Worm (Caenorhabditis elegans): ENCODE data around the gene D1005.10.

D1005.10 gene

DNA sequence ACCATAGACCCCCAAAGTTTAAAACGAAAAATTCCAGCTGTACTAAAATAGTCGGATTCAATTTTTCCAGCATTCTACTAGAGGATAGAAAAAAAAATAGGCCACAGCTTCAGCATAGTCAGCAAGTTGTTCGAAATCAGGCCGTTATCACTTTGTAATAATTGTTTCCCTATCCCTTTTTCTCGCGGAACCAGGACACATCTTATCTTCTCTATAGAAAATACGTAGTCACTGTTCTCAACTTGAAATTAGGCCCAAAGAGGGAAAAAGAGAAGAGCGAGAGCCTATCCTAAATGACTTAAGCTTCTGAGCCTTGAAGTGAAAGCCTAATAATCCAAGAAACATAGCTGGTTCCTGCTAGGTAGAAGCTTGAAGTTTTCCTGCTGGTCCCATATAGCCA lies 40.3 kb downstream of the D1005.10 start:
- no peak for TF ChIP-seq ceh-9 (tag; optimal IDR thresholded peaks at IDR 0.05)
- TF ChIP-seq eor-1 (tag; optimal IDR thresholded peaks at IDR 0.05), result no peak
- TF ChIP-seq egl-27 (tag; optimal IDR thresholded peaks at IDR 0.05), result no peak
- no peak for TF ChIP-seq lin-15B (tag; optimal IDR thresholded peaks at IDR 0.05)
- TF ChIP-seq ztf-4 (tag; optimal IDR thresholded peaks at IDR 0.05), result no peak
- no peak for TF ChIP-seq nhr-237 (tag; optimal IDR thresholded peaks at IDR 0.05)
- no peak for TF ChIP-seq nhr-12 (tag; optimal IDR thresholded peaks at IDR 0.05)
- TF ChIP-seq unc-62 (GFP tag; optimal IDR thresholded peaks at IDR 0.05), result no peak
- no peak for TF ChIP-seq nfya-1 (tag; optimal IDR thresholded peaks at IDR 0.05; ENCODE audit: insufficient read depth)
- no peak for TF ChIP-seq tbx-2 (tag; optimal IDR thresholded peaks at IDR 0.05)
- no peak for TF ChIP-seq nhr-77 (tag; optimal IDR thresholded peaks at IDR 0.05)
- TF ChIP-seq nhr-76 (tag; optimal IDR thresholded peaks at IDR 0.05), result no peak
- no peak for TF ChIP-seq fkh-10 (GFP tag; optimal IDR thresholded peaks at IDR 0.05)
- TF ChIP-seq mdl-1 (tag; optimal IDR thresholded peaks at IDR 0.05), result no peak
- TF ChIP-seq fkh-2 (tag; optimal IDR thresholded peaks at IDR 0.05), result no peak
- no peak for TF ChIP-seq egl-5 (tag; optimal IDR thresholded peaks at IDR 0.05)
- TF ChIP-seq elt-2 (tag; optimal IDR thresholded peaks at IDR 0.05), result peak; percentile 33
- TF ChIP-seq daf-12 (tag; optimal IDR thresholded peaks at IDR 0.05), result no peak
- TF ChIP-seq ceh-16 (tag; optimal IDR thresholded peaks at IDR 0.05), result no peak
- no peak for TF ChIP-seq zag-1 (tag; optimal IDR thresholded peaks at IDR 0.05)
- TF ChIP-seq jun-1 (tag; optimal IDR thresholded peaks at IDR 0.05), result no peak
- no peak for TF ChIP-seq ZK546.5 (tag; optimal IDR thresholded peaks at IDR 0.05)
- TF ChIP-seq ztf-11 (tag; optimal IDR thresholded peaks at IDR 0.05), result no peak
- TF ChIP-seq unc-39 (tag; optimal IDR thresholded peaks at IDR 0.05), result no peak
- peak; percentile 34 for TF ChIP-seq lsy-12 (tag; optimal IDR thresholded peaks at IDR 0.05)
- no peak for TF ChIP-seq R02D3.7 (tag; optimal IDR thresholded peaks at IDR 0.05)
- TF ChIP-seq skn-1 (tag; optimal IDR thresholded peaks at IDR 0.05), result no peak
- no peak for TF ChIP-seq nhr-28 (tag; optimal IDR thresholded peaks at IDR 0.05)
- TF ChIP-seq nhr-25 (tag; optimal IDR thresholded peaks at IDR 0.05), result peak; percentile 11
- no peak for TF ChIP-seq ceh-28 (tag; optimal IDR thresholded peaks at IDR 0.05)
- TF ChIP-seq hmg-11 (tag; optimal IDR thresholded peaks at IDR 0.05), result no peak
- peak; percentile 33 for TF ChIP-seq nhr-23 (tag; optimal IDR thresholded peaks at IDR 0.05)
- TF ChIP-seq lin-39 (tag; optimal IDR thresholded peaks at IDR 0.05), result no peak
- no peak for TF ChIP-seq nhr-11 (tag; optimal IDR thresholded peaks at IDR 0.05)
- TF ChIP-seq snpc-4 (tag; optimal IDR thresholded peaks at IDR 0.05), result no peak
- peak; percentile 89 for TF ChIP-seq ama-1 (optimal IDR thresholded peaks at IDR 0.05)
- peak; percentile 16 for TF ChIP-seq nhr-43 (tag; optimal IDR thresholded peaks at IDR 0.05; ENCODE audit: poor library complexity, severe bottlenecking)
- TF ChIP-seq sea-2 (GFP tag; optimal IDR thresholded peaks at IDR 0.05), result no peak
- TF ChIP-seq fos-1 (tag; optimal IDR thresholded peaks at IDR 0.05), result no peak
- no peak for TF ChIP-seq aly-2 (tag; optimal IDR thresholded peaks at IDR 0.05)
- no peak for TF ChIP-seq ceh-82 (tag; optimal IDR thresholded peaks at IDR 0.05)
- TF ChIP-seq elt-3 (tag; optimal IDR thresholded peaks at IDR 0.05), result no peak
- no peak for TF ChIP-seq elt-1 (tag; optimal IDR thresholded peaks at IDR 0.05)
- TF ChIP-seq pha-4 (tag; optimal IDR thresholded peaks at IDR 0.05), result no peak
- TF ChIP-seq pqm-1 (tag; optimal IDR thresholded peaks at IDR 0.05), result no peak
- no peak for TF ChIP-seq mml-1 (tag; optimal IDR thresholded peaks at IDR 0.05)
- TF ChIP-seq nhr-67 (tag; optimal IDR thresholded peaks at IDR 0.05), result no peak
